Worm (Caenorhabditis elegans): ENCODE data around the gene T05C12.4.
A peak's percentile ranks its signal among the peaks of the same experiment; 100 is the strongest.

DNA sequence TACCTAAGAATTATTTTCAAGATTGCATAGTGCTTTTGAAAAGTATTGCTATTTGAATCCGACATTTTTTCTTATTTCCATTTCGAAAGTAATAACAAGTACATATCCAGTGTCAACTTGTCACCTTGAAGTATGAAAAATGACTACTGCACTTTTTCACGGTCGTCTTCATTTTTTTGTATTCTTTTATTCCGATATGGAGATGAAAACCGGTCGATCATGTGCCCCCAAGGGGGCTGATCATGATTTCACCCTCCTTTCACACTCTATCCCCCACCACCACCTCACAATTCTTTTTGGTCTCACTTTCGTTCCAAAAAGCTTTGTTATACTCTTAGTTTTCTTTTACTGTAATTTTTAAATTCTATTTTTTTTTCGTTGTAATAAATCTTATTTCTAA, 45.7 kb upstream of the T05C12.4 start:
- TF ChIP-seq nhr-23 (tag; optimal IDR thresholded peaks at IDR 0.05): no peak
- TF ChIP-seq lsy-2 (tag; optimal IDR thresholded peaks at IDR 0.05): no peak
- no peak for TF ChIP-seq unc-62 (GFP tag; optimal IDR thresholded peaks at IDR 0.05)
- TF ChIP-seq nhr-25 (tag; optimal IDR thresholded peaks at IDR 0.05): peak; percentile 65
- TF ChIP-seq aly-2 (tag; optimal IDR thresholded peaks at IDR 0.05): no peak
- no peak for TF ChIP-seq unc-39 (tag; optimal IDR thresholded peaks at IDR 0.05)
